Fruit fly (Drosophila melanogaster): ENCODE data around the gene CG15369.

Gene CG15369

DNA sequence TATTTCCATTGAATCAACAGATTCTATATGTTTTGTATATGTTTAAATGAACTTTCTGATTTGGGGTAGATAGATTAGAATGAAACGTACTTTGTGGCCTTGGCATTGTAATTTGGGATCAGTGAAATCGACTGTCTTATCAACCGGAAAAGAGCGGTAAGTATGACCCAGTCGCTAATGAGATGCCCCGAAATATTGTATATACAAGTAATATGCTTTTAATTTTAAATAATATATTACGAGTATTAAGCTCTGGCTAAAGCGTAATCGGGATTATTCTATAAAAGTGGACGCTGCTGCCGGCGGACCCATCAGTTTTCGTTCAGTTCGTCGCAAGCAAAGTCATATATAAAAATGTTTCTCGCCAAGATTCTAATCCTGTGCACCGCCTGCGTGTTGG is at the start of gene CG15369:
Gene CG15369 (plus strand): TSS at position 301 of the 400 bp plus-strand sequence.
- TF ChIP-seq pan (optimal IDR thresholded peaks at IDR 0.05), result no peak
- no peak for TF ChIP-seq Jra (GFP tag; optimal IDR thresholded peaks at IDR 0.05)
- TF ChIP-seq HLH106 (tag; optimal IDR thresholded peaks at IDR 0.05), result no peak
- TF ChIP-seq GATAd (GFP tag; optimal IDR thresholded peaks at IDR 0.05), result no peak
- TF ChIP-seq N (GFP tag; optimal IDR thresholded peaks at IDR 0.05), result no peak
- no peak for TF ChIP-seq lola (GFP tag; optimal IDR thresholded peaks at IDR 0.05)
- TF ChIP-seq Dfd (GFP tag; optimal IDR thresholded peaks at IDR 0.05), result no peak
- TF ChIP-seq OdsH (GFP tag; optimal IDR thresholded peaks at IDR 0.05), result no peak

DNA sequence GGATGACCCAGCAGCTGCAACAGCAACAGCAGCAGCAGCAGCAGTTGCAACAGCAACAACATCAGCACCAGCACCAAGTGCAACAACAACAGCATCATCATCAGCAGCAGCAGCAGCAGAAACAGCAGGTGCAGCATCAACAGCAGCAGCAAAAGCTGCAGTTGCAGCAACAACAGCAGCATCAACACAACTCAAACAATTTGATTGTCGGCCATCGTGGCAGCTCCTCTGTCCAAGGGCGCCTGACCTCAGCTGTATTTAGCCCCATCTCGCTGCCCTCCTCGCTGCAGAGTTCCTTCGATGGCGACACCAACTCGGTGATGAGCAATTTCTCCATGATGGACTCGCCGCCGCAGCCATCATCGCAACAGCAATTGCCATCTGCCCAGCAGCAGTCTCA is 48.4 kb upstream of the CG15369 start:
- TF ChIP-seq Dfd (GFP tag; optimal IDR thresholded peaks at IDR 0.05), result peak; percentile 93
- no peak for TF ChIP-seq tai (GFP tag; optimal IDR thresholded peaks at IDR 0.05)

DNA sequence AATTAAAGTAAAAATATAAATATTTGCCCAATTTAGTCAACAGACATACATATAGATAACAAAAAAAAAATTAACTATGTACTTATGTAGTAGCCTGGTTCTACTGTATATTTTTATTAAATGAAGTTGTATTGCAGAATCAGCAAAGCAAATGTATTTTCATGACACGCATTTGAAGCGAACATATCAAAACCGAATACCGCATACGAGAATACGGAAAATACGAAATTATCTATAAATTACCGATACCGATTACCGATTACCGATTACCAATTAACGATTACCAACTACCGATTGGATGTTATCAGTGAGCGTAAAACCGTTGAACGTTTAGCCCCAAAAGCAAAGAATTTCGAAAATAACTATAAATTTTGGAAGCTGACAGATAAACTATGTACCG is 29.2 kb upstream of the CG15369 start:
- no peak for TF ChIP-seq CG9705 (GFP tag; optimal IDR thresholded peaks at IDR 0.05)
- TF ChIP-seq Hnf4 (GFP tag; optimal IDR thresholded peaks at IDR 0.05), result no peak
- no peak for TF ChIP-seq Sp1 (GFP tag; optimal IDR thresholded peaks at IDR 0.05)
- no peak for TF ChIP-seq Jra (GFP tag; optimal IDR thresholded peaks at IDR 0.05)
- no peak for TF ChIP-seq Hr78 (GFP tag; optimal IDR thresholded peaks at IDR 0.05)
- TF ChIP-seq fru (GFP tag; optimal IDR thresholded peaks at IDR 0.05), result no peak

DNA sequence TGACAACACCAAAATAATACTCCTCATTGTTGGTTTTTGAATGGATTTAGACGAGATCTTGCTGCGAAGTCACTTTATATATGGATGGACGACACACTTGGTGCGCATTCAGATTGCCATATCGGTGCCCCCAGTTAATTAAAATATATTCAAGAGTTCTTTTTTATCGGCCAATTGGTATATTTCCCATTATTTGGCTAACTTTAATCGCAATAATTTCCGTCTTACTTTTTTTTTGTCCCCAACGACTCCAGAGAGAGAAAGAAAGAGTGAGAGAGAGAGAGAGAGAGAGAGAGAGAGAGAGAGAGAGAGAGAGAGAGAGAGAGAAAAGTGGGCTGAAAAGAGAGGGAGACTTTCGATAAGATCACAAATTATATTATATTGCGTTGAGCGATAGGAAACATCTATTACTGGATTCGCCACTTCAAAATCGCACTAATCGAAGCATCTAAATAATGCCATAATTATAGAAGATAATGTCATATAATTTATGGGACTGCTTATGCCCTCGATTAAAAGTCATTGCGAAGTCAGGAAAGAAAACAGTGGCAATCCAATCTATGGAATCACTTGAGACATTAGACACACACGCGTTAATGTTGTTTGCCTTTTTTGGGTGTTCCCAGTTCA is 26.0 kb upstream of the CG15369 start, which contains the start of gene CG12115:
Gene CG12115 (minus strand): TSS at position 51 of the 630 bp plus-strand sequence.
- TF ChIP-seq br (GFP tag; optimal IDR thresholded peaks at IDR 0.05) (no peak), Hr78 (GFP tag; optimal IDR thresholded peaks at IDR 0.05) (no peak), tai (GFP tag; optimal IDR thresholded peaks at IDR 0.05) (no peak), dmrt93B (GFP tag; optimal IDR thresholded peaks at IDR 0.05) (no peak), usp (GFP tag; optimal IDR thresholded peaks at IDR 0.05) (no peak), woc (GFP tag; optimal IDR thresholded peaks at IDR 0.05) (no peak), sage (GFP tag; optimal IDR thresholded peaks at IDR 0.05) (no peak), Rel (GFP tag; optimal IDR thresholded peaks at IDR 0.05) (no peak), Rel (tag; optimal IDR thresholded peaks at IDR 0.05) (no peak), pan (optimal IDR thresholded peaks at IDR 0.05) (no peak), N (GFP tag; optimal IDR thresholded peaks at IDR 0.05) (no peak)

DNA sequence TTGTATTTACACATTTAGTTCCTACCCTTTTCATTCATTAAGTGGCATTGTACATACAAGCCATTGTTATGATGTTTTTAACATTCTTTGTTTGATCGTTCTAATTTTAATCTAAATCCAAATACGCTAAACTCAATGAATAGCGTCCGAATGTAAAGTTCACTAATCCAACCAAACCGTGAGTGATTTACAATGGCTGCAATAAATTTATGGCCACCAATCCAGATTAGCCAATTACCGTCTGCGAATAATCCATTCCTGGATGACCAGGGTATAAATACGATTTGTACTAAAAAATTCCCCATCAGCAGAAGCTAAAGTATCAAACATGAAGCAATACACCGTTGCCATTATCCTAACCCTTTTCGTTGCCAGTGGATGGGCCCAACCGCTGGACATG is 25.3 kb upstream of the CG15369 start, which contains the start of gene CG12057:
Gene CG12057 (plus strand): TSS at position 301 of the 400 bp plus-strand sequence.
- no peak for TF ChIP-seq br (GFP tag; optimal IDR thresholded peaks at IDR 0.05)
- TF ChIP-seq Hr83 (GFP tag; optimal IDR thresholded peaks at IDR 0.05; ENCODE audit: poor library complexity, severe bottlenecking), result no peak
- no peak for TF ChIP-seq rgr (GFP tag; optimal IDR thresholded peaks at IDR 0.05)
- TF ChIP-seq CG9705 (GFP tag; optimal IDR thresholded peaks at IDR 0.05), result no peak
- TF ChIP-seq Myc (optimal IDR thresholded peaks at IDR 0.05), result no peak
- no peak for TF ChIP-seq N (GFP tag; optimal IDR thresholded peaks at IDR 0.05)
- TF ChIP-seq Jra (GFP tag; optimal IDR thresholded peaks at IDR 0.05), result no peak
- no peak for TF ChIP-seq Dif (GFP tag; optimal IDR thresholded peaks at IDR 0.05; ENCODE audit: partially characterized antibody)
- TF ChIP-seq brk (GFP tag; optimal IDR thresholded peaks at IDR 0.05), result no peak
- TF ChIP-seq woc (GFP tag; optimal IDR thresholded peaks at IDR 0.05), result no peak
- no peak for TF ChIP-seq Hr78 (GFP tag; optimal IDR thresholded peaks at IDR 0.05)
- no peak for TF ChIP-seq lola (GFP tag; optimal IDR thresholded peaks at IDR 0.05)
- TF ChIP-seq CG32264 (GFP tag; optimal IDR thresholded peaks at IDR 0.05), result no peak
- TF ChIP-seq CrebA (GFP tag; optimal IDR thresholded peaks at IDR 0.05; ENCODE audit: borderline replicate concordance), result no peak
- no peak for TF ChIP-seq sage (GFP tag; optimal IDR thresholded peaks at IDR 0.05)
- no peak for TF ChIP-seq GATAd (GFP tag; optimal IDR thresholded peaks at IDR 0.05)

DNA sequence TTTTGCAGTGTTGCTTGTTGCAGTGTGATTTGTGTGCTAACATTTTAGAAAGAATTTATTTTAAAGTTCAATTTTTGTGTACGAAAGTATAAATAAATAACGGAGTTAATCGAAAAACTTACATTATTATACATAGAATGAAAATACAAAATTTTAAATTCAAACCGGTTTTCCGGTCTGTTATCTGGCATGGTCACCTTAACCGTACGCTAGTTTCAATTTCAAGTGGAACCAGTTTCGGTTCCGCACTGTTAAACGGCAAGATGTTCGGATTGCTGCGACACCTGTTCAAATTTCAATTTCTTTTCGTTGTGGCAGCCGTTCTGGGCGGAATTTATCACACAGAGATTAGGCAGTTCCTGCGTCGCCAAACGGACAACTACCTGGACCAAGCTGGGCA is 24.2 kb upstream of the CG15369 start, which contains the start of gene CG12056:
Gene CG12056 (plus strand): TSS at position 241 of the 400 bp plus-strand sequence.
- TF ChIP-seq OdsH (GFP tag; optimal IDR thresholded peaks at IDR 0.05) (no peak), Sp1 (GFP tag; optimal IDR thresholded peaks at IDR 0.05) (no peak), CG9705 (GFP tag; optimal IDR thresholded peaks at IDR 0.05) (no peak), brk (GFP tag; optimal IDR thresholded peaks at IDR 0.05) (no peak), sv (GFP tag; optimal IDR thresholded peaks at IDR 0.05) (no peak), rgr (GFP tag; optimal IDR thresholded peaks at IDR 0.05) (no peak), psq (GFP tag; optimal IDR thresholded peaks at IDR 0.05) (no peak), Rel (GFP tag; optimal IDR thresholded peaks at IDR 0.05) (no peak), Rel (tag; optimal IDR thresholded peaks at IDR 0.05) (no peak), h (GFP tag; optimal IDR thresholded peaks at IDR 0.05) (no peak), Hnf4 (GFP tag; optimal IDR thresholded peaks at IDR 0.05) (no peak), CrebA (GFP tag; optimal IDR thresholded peaks at IDR 0.05; ENCODE audit: borderline replicate concordance) (no peak), lola (GFP tag; optimal IDR thresholded peaks at IDR 0.05) (no peak)
